Fruit fly (Drosophila melanogaster) whole organism, embryonic: ENCODE measurements around the gene CG4382.

Source experiments
- CG10543 ChIP-seq: fragments of 200-800 bp; sonication (Bioruptor generic); optimal IDR thresholded peaks from 3 replicates; lab custom pipeline; 2017; ENCODE audit warnings: missing biosample characterization, mild to moderate bottlenecking, missing genetic modification characterization, moderate library complexity
- CG1529 ChIP-seq: fragments of 200-800 bp; sonication (Bioruptor generic); optimal IDR thresholded peaks from 3 replicates; lab custom pipeline; 2018; ENCODE audit warnings: missing biosample characterization, missing genetic modification characterization
- CG1602 ChIP-seq: fragments of 200-800 bp; sonication (Bioruptor generic); optimal IDR thresholded peaks from 3 replicates; lab custom pipeline; 2016; ENCODE audit warnings: missing biosample characterization, missing genetic modification characterization
- CG4360 ChIP-seq: fragments of 200-800 bp; sonication (Bioruptor generic); IDR thresholded peaks from 2 replicates; pipeline ENCODE4 v1.3.6; 2022; ENCODE audit warnings: missing biosample characterization, missing genetic modification characterization
- CG9932 ChIP-seq: fragments of 200-800 bp; sonication (Bioruptor generic); IDR thresholded peaks from 2 replicates; pipeline ENCODE4 v1.3.6; 2022; ENCODE audit warnings: missing biosample characterization, missing genetic modification characterization
- Drgx ChIP-seq: fragments of 200-800 bp; sonication (Bioruptor generic); IDR thresholded peaks from 2 replicates; pipeline ENCODE4 v1.3.6; 2022; ENCODE audit warnings: missing biosample characterization, missing genetic modification characterization
- HLH54F ChIP-seq: fragments of 200-800 bp; sonication (Bioruptor generic); optimal IDR thresholded peaks from 3 replicates; lab custom pipeline; 2016; ENCODE audit warnings: missing biosample characterization, missing genetic modification characterization
- Trl ChIP-seq, 3 experiments: fragments of >200 bp in 2 of 3; fragments of 200-800 bp in 1 of 3; sonication (Bioruptor generic) in 1 of 3; optimal IDR thresholded peaks; 2 replicates in 1 of 3; 3 replicates in 2 of 3; lab custom pipeline; 2016 to 2017; ENCODE audit warnings: missing biosample characterization in 1 of 3, missing genetic modification characterization in 1 of 3
- cad ChIP-seq: fragments of >200 bp; optimal IDR thresholded peaks from 2 replicates; lab custom pipeline; 2017; ENCODE audit warnings: missing biosample characterization, missing genetic modification characterization
- da ChIP-seq: fragments of 200-800 bp; sonication (Bioruptor generic); optimal IDR thresholded peaks from 2 replicates; lab custom pipeline; 2016; ENCODE audit warnings: missing biosample characterization, missing genetic modification characterization
- dpn ChIP-seq, 2 experiments: fragments of 200-800 bp; sonication (Bioruptor generic); optimal IDR thresholded peaks; 3 replicates each; lab custom pipeline; 2016; ENCODE audit warnings: missing biosample characterization in 2 of 2, missing genetic modification characterization in 2 of 2
- fd102C ChIP-seq: fragments of 200-800 bp; sonication (Bioruptor generic); optimal IDR thresholded peaks from 2 replicates; lab custom pipeline; 2018; ENCODE audit warnings: missing biosample characterization, mild to moderate bottlenecking, missing genetic modification characterization, moderate library complexity
- kah ChIP-seq: fragments of 200-800 bp; sonication (Bioruptor generic); optimal IDR thresholded peaks from 2 replicates; lab custom pipeline; 2018; ENCODE audit warnings: missing biosample characterization, mild to moderate bottlenecking, missing genetic modification characterization
- kay ChIP-seq: fragments of 200-800 bp; sonication (Bioruptor generic); optimal IDR thresholded peaks from 2 replicates; lab custom pipeline; 2016; ENCODE audit warnings: missing biosample characterization, missing genetic modification characterization
- mam ChIP-seq: fragments of 200-800 bp; sonication (Bioruptor generic); optimal IDR thresholded peaks from 3 replicates; lab custom pipeline; 2016; ENCODE audit warnings: missing biosample characterization, missing genetic modification characterization
- pzg ChIP-seq: fragments of 200-800 bp; sonication (Bioruptor generic); optimal IDR thresholded peaks from 3 replicates; lab custom pipeline; 2018; ENCODE audit warnings: missing biosample characterization, mild to moderate bottlenecking, missing genetic modification characterization, moderate library complexity
- row ChIP-seq: fragments of 200-800 bp; sonication (Bioruptor generic); IDR thresholded peaks from 3 replicates; pipeline ENCODE4 v1.3.6; 2022; ENCODE audit warnings: missing biosample characterization, missing genetic modification characterization
- sd ChIP-seq: fragments of 200-800 bp; sonication (Bioruptor generic); optimal IDR thresholded peaks from 3 replicates; lab custom pipeline; 2018; ENCODE audit warnings: missing biosample characterization, mild to moderate bottlenecking, missing genetic modification characterization, moderate library complexity
- tup ChIP-seq: fragments of 200-800 bp; sonication (Bioruptor generic); optimal IDR thresholded peaks from 2 replicates; lab custom pipeline; 2016; ENCODE audit warnings: missing biosample characterization, mild to moderate bottlenecking, missing genetic modification characterization, moderate library complexity

CG4382 gene

DNA sequence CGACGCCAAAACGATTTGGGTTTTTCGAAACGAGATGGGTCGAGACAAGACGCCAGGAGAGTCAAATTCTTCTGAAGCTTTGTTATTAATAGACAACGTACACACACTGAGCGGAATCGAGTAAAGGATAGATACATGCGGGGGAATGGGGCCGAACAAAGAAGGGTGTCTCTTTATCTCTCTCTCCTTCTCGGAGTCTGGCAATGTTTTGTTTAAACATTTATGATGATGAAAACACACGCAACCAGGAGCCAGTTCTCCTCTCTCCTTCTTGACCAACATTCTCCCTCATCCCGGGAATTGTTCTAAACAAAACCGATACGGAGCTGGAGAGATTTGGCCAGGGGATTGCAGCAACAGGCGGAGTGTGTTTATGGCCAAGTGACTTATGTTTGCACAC is 42.8 kb downstream of the CG4382 start (continued):
- TF ChIP-seq CG1529 (GFP tag; lab: Kevin White, UChicago) = no peak
- peak; percentile 9 for TF ChIP-seq CG10543 (GFP tag; lab: Kevin White, UChicago)
- no peak for TF ChIP-seq kay (GFP tag; lab: Kevin White, UChicago)
- no peak for TF ChIP-seq pzg
- TF ChIP-seq da (GFP tag; lab: Kevin White, UChicago) = no peak
- TF ChIP-seq mam = no peak
- TF ChIP-seq row (GFP tag; lab: Robert Waterston, UW) = no peak
- TF ChIP-seq CG9932 (GFP tag; lab: Robert Waterston, UW) = no peak

dm6 chr2L:9550880-9551279 is 49.8 kb downstream of the CG4382 start:
- TF ChIP-seq tup (GFP tag; lab: Kevin White, UChicago) (no peak), kah (GFP tag; lab: Kevin White, UChicago) (peak; percentile 95), CG10543 (GFP tag; lab: Kevin White, UChicago) (peak; percentile 29), CG4360 (GFP tag; lab: Robert Waterston, UW) (no peak), cad (GFP tag; lab: Kevin White, UChicago) (no peak), CG1602 (GFP tag; lab: Kevin White, UChicago) (no peak), HLH54F (GFP tag; lab: Kevin White, UChicago) (no peak), sd (peak; percentile 43), Trl (optimal IDR thresholded peaks at IDR 0.05; lab: Kevin White, UChicago) (peak; percentile 6 to 15), Trl (GFP tag; optimal IDR thresholded peaks at IDR 0.05; lab: Kevin White, UChicago) (no peak), Drgx (peak; percentile 60), fd102C (GFP tag; lab: Kevin White, UChicago) (no peak), dpn (GFP tag; optimal IDR thresholded peaks at IDR 0.05; lab: Kevin White, UChicago) (no peak)
- TF ChIP-seq, all 482 proteins: peak for 5
